Worm (Caenorhabditis elegans): ENCODE measurements around the gene sel-10.
A peak's percentile ranks its signal among the peaks of the same experiment; 100 is the strongest.

sel-10 gene

ce11 chrV:13790557-13790956 is 28.6 kb upstream of the sel-10 start (continued):
- TF ChIP-seq jun-1 (tag; optimal IDR thresholded peaks at IDR 0.05) (no peak), vab-15 (tag; optimal IDR thresholded peaks at IDR 0.05) (peak; percentile 32), nhr-20 (tag; optimal IDR thresholded peaks at IDR 0.05) (peak; percentile 63), ama-1 (optimal IDR thresholded peaks at IDR 0.05) (no peak), nhr-11 (tag; optimal IDR thresholded peaks at IDR 0.05) (no peak), pag-3 (tag; optimal IDR thresholded peaks at IDR 0.05; ENCODE audit: borderline replicate concordance, insufficient read depth) (no peak), unc-98 (GFP tag; IDR thresholded peaks at IDR 0.05) (no peak), ztf-4 (tag; optimal IDR thresholded peaks at IDR 0.05) (no peak), efl-3 (GFP tag; optimal IDR thresholded peaks at IDR 0.05) (no peak), zip-4 (GFP tag; optimal IDR thresholded peaks at IDR 0.05) (no peak), lir-3 (tag; optimal IDR thresholded peaks at IDR 0.05; ENCODE audit: poor library complexity) (no peak), egl-27 (tag; optimal IDR thresholded peaks at IDR 0.05) (no peak), unc-62 (GFP tag; optimal IDR thresholded peaks at IDR 0.05) (no peak), unc-30 (tag; optimal IDR thresholded peaks at IDR 0.05) (no peak), hlh-17 (GFP tag; optimal IDR thresholded peaks at IDR 0.05; ENCODE audit: borderline replicate concordance) (no peak), nhr-28 (tag; optimal IDR thresholded peaks at IDR 0.05) (no peak), lin-35 (GFP tag; optimal IDR thresholded peaks at IDR 0.05) (peak in 1 of 2 experiments; percentile 57), mdl-1 (tag; optimal IDR thresholded peaks at IDR 0.05) (no peak), lin-15B (tag; optimal IDR thresholded peaks at IDR 0.05) (no peak), dsc-1 (tag; optimal IDR thresholded peaks at IDR 0.05) (no peak), ceh-63 (GFP tag; optimal IDR thresholded peaks at IDR 0.05) (no peak), nhr-71 (tag; optimal IDR thresholded peaks at IDR 0.05) (peak; percentile 60), alr-1 (tag; optimal IDR thresholded peaks at IDR 0.05; ENCODE audit: borderline replicate concordance) (no peak), xbp-1 (tag; optimal IDR thresholded peaks at IDR 0.05) (no peak), ztf-11 (tag; optimal IDR thresholded peaks at IDR 0.05) (peak in 1 of 2 experiments; percentile 25), lin-13 (GFP tag; optimal IDR thresholded peaks at IDR 0.05) (no peak), C16A3.4 (tag; optimal IDR thresholded peaks at IDR 0.05) (no peak), sup-37 (GFP tag; optimal IDR thresholded peaks at IDR 0.05) (no peak), nhr-84 (tag; optimal IDR thresholded peaks at IDR 0.05) (no peak), sox-4 (tag; optimal IDR thresholded peaks at IDR 0.05) (no peak), pqm-1 (tag; optimal IDR thresholded peaks at IDR 0.05) (no peak), lsy-2 (tag; optimal IDR thresholded peaks at IDR 0.05) (peak in 1 of 2 experiments; percentile 58), sptf-1 (tag; optimal IDR thresholded peaks at IDR 0.05) (no peak), dpl-1 (GFP tag; optimal IDR thresholded peaks at IDR 0.05) (peak in 2 of 3 experiments; percentile 30 to 42), mep-1 (tag; optimal IDR thresholded peaks at IDR 0.05) (peak; percentile 37), C04F5.9 (tag; optimal IDR thresholded peaks at IDR 0.05) (no peak), mef-2 (tag; optimal IDR thresholded peaks at IDR 0.05) (no peak), snu-23 (GFP tag; optimal IDR thresholded peaks at IDR 0.05) (peak; percentile 75), fos-1 (tag; optimal IDR thresholded peaks at IDR 0.05) (no peak), tlp-1 (tag; optimal IDR thresholded peaks at IDR 0.05) (no peak), snpc-4 (tag; optimal IDR thresholded peaks at IDR 0.05) (no peak), ceh-82 (tag; optimal IDR thresholded peaks at IDR 0.05) (no peak), fkh-10 (GFP tag; optimal IDR thresholded peaks at IDR 0.05) (no peak), pax-3 (tag; optimal IDR thresholded peaks at IDR 0.05) (no peak), elt-2 (tag; optimal IDR thresholded peaks at IDR 0.05) (no peak), ceh-90 (tag; optimal IDR thresholded peaks at IDR 0.05) (no peak), irx-1 (tag; optimal IDR thresholded peaks at IDR 0.05) (no peak), nhr-12 (tag; optimal IDR thresholded peaks at IDR 0.05) (no peak), F16B12.6 (tag; optimal IDR thresholded peaks at IDR 0.05) (no peak), isw-1 (GFP tag; IDR thresholded peaks at IDR 0.05) (no peak), aly-2 (tag; optimal IDR thresholded peaks at IDR 0.05) (no peak), nhr-85 (tag) (peak; percentile 93), nhr-237 (tag; optimal IDR thresholded peaks at IDR 0.05) (no peak), elt-3 (tag; optimal IDR thresholded peaks at IDR 0.05) (peak in 2 of 6 experiments; percentile 54 to 67)
